Fruit fly (Drosophila melanogaster): ENCODE measurements around the gene CRAT.

- TF ChIP-seq insv (optimal IDR thresholded peaks at IDR 0.05): no peak
- TF ChIP-seq Sin3A (optimal IDR thresholded peaks at IDR 0.05): no peak
- no peak for TF ChIP-seq ttk (optimal IDR thresholded peaks at IDR 0.05)
These were observed 7.2 kb downstream of the CRAT start, which contains the start of gene CG10286 for dm6 chr3R:6368550-6369238.

All from Kc167 (cell line).